Worm (Caenorhabditis elegans) whole organism, young adult: Measurements from ENCODE around the gene elks-1.
A peak's percentile ranks its signal among the peaks of the same experiment; 100 is the strongest.

Experiments used
- F22D6.2 ChIP-seq: sonication (generic microtip); optimal IDR thresholded peaks from 2 replicates; lab custom pipeline; 2016; ENCODE audit warnings: mild to moderate bottlenecking, missing genetic modification characterization, missing compliant biosample characterization
- F23B12.7 ChIP-seq: sonication (generic microtip); optimal IDR thresholded peaks from 2 replicates; lab custom pipeline; 2017; ENCODE audit warnings: missing genetic modification characterization, mild to moderate bottlenecking, missing compliant biosample characterization, antibody characterized with exemption, moderate library complexity; ENCODE audit not compliant: insufficient read depth
- F33H1.4 ChIP-seq: fragments of 200-800 bp; sonication (Bioruptor generic); IDR thresholded peaks from 2 replicates; pipeline ENCODE4 v1.3.6; 2022; ENCODE audit warnings: missing genetic modification reagents, missing genetic modification characterization, missing compliant biosample characterization
- F37B4.10 ChIP-seq: fragments of 200-800 bp; sonication (Bioruptor generic); IDR thresholded peaks from 2 replicates; pipeline ENCODE4 v1.3.6; 2022; ENCODE audit warnings: missing genetic modification characterization, missing compliant biosample characterization
- F49E8.2 ChIP-seq: sonication (generic microtip); optimal IDR thresholded peaks from 3 replicates; lab custom pipeline; 2017; ENCODE audit warnings: missing genetic modification characterization, mild to moderate bottlenecking, missing compliant biosample characterization, antibody characterized with exemption, moderate library complexity; ENCODE audit not compliant: insufficient read depth
- F55B11.4 ChIP-seq: sonication (generic microtip); optimal IDR thresholded peaks from 2 replicates; lab custom pipeline; 2016; ENCODE audit warnings: missing compliant biosample characterization, missing genetic modification characterization, borderline replicate concordance; ENCODE audit not compliant: insufficient read depth
- K11D2.4 ChIP-seq: fragments of 200-800 bp; sonication (Bioruptor generic); IDR thresholded peaks from 2 replicates; pipeline ENCODE4 v1.3.6; 2022; ENCODE audit warnings: missing genetic modification reagents, missing genetic modification characterization, missing compliant biosample characterization
- Y53F4B.3 ChIP-seq: fragments of 200-800 bp; sonication (Bioruptor generic); IDR thresholded peaks from 2 replicates; pipeline ENCODE4 v1.3.6; 2022; ENCODE audit warnings: missing genetic modification reagents, missing genetic modification characterization, missing compliant biosample characterization
- ZK185.1 ChIP-seq: sonication (generic microtip); optimal IDR thresholded peaks from 2 replicates; lab custom pipeline; 2016; ENCODE audit warnings: mild to moderate bottlenecking, missing genetic modification characterization, missing compliant biosample characterization; ENCODE audit not compliant: poor library complexity, severe bottlenecking
- ama-1 ChIP-seq, 3 experiments: fragments of 150-350 bp in 1 of 3; sonication (generic microtip) in 2 of 3; optimal IDR thresholded peaks; 2 replicates each; lab custom pipeline; 2014 to 2018; ENCODE audit warnings: missing biosample characterization in 2 of 3, missing genetic modification characterization in 2 of 3, missing genetic modification reagents in 2 of 3
- aptf-3 ChIP-seq: fragments of 200-800 bp; sonication (Bioruptor generic); IDR thresholded peaks from 2 replicates; pipeline ENCODE4 v1.3.6; 2022; ENCODE audit warnings: missing genetic modification characterization, missing compliant biosample characterization
- atf-7 ChIP-seq: sonication (generic microtip); optimal IDR thresholded peaks from 2 replicates; lab custom pipeline; 2017; ENCODE audit warnings: mild to moderate bottlenecking, missing genetic modification characterization, missing compliant biosample characterization
- attf-3 ChIP-seq: fragments of 200-800 bp; sonication (Bioruptor generic); conservative IDR thresholded peaks from 2 replicates; pipeline ENCODE4 v1.3.6; 2022; ENCODE audit warnings: missing genetic modification reagents, missing genetic modification characterization, missing compliant biosample characterization
- bed-1 ChIP-seq: fragments of 200-800 bp; sonication (Bioruptor generic); IDR thresholded peaks from 2 replicates; pipeline ENCODE4 v1.3.6; 2022; ENCODE audit warnings: missing genetic modification reagents, missing genetic modification characterization, missing compliant biosample characterization
- ceh-27 ChIP-seq: fragments of 200-800 bp; sonication (Bioruptor generic); optimal IDR thresholded peaks from 2 replicates; lab custom pipeline; 2018; ENCODE audit warnings: mild to moderate bottlenecking, missing genetic modification characterization, moderate library complexity, missing compliant biosample characterization
- ceh-79 ChIP-seq: sonication (generic microtip); optimal IDR thresholded peaks from 2 replicates; lab custom pipeline; 2017; ENCODE audit warnings: mild to moderate bottlenecking, missing genetic modification characterization, missing compliant biosample characterization
- ceh-91 ChIP-seq: fragments of 200-800 bp; sonication (Bioruptor generic); IDR thresholded peaks from 2 replicates; pipeline ENCODE4 v1.3.6; 2022; ENCODE audit warnings: missing genetic modification reagents, missing genetic modification characterization, missing compliant biosample characterization
- die-1 ChIP-seq: sonication (generic microtip); optimal IDR thresholded peaks from 2 replicates; lab custom pipeline; 2016; ENCODE audit warnings: missing genotype, mild to moderate bottlenecking, missing genetic modification characterization, missing compliant biosample characterization
- dpl-1 ChIP-seq: fragments of 150-350 bp; optimal IDR thresholded peaks from 2 replicates; lab custom pipeline; 2014; ENCODE audit warnings: missing biosample characterization, missing genetic modification reagents, missing genetic modification characterization
- egl-18 ChIP-seq: fragments of 200-800 bp; sonication (Bioruptor generic); IDR thresholded peaks from 2 replicates; pipeline ENCODE4 v1.3.6; 2022; ENCODE audit warnings: missing genetic modification reagents, missing genetic modification characterization, missing compliant biosample characterization
- egrh-3 ChIP-seq: fragments of 200-800 bp; sonication (Bioruptor generic); IDR thresholded peaks from 2 replicates; pipeline ENCODE4 v1.3.6; 2022; ENCODE audit warnings: missing genetic modification reagents, missing genetic modification characterization, missing compliant biosample characterization
- ekl-4 ChIP-seq: fragments of 200-800 bp; sonication (Bioruptor generic); IDR thresholded peaks from 2 replicates; pipeline ENCODE4 v1.3.6; 2022; ENCODE audit warnings: missing genetic modification reagents, missing genetic modification characterization, missing compliant biosample characterization
- ets-4 ChIP-seq: fragments of 200-800 bp; sonication (Bioruptor generic); optimal IDR thresholded peaks from 2 replicates; lab custom pipeline; 2018; ENCODE audit warnings: mild to moderate bottlenecking, missing genetic modification characterization, missing compliant biosample characterization
- fkh-3 ChIP-seq: sonication (generic microtip); optimal IDR thresholded peaks from 2 replicates; lab custom pipeline; 2016; ENCODE audit warnings: mild to moderate bottlenecking, missing genetic modification characterization, missing compliant biosample characterization
- hmg-20 ChIP-seq: fragments of 200-800 bp; sonication (Bioruptor generic); IDR thresholded peaks from 2 replicates; pipeline ENCODE4 v1.3.6; 2022; ENCODE audit warnings: missing genetic modification reagents, missing genetic modification characterization, missing compliant biosample characterization
- lag-1 ChIP-seq: fragments of 200-800 bp; sonication (Bioruptor generic); IDR thresholded peaks from 2 replicates; pipeline ENCODE4 v1.3.6; 2022; ENCODE audit warnings: missing genetic modification reagents, missing genetic modification characterization, missing compliant biosample characterization
- let-607 ChIP-seq, 2 experiments: fragments of 200-800 bp in 1 of 2; sonication (Bioruptor generic) in 1 of 2; sonication (generic microtip) in 1 of 2; optimal IDR thresholded peaks; 2 replicates each; lab custom pipeline; 2016 to 2018; ENCODE audit warnings: mild to moderate bottlenecking in 2 of 2, missing compliant biosample characterization in 2 of 2, missing genetic modification characterization in 2 of 2, moderate library complexity in 2 of 2, missing genotype in 1 of 2
- lin-35 ChIP-seq, 3 experiments: fragments of 150-350 bp in 2 of 3; sonication (generic microtip) in 1 of 3; optimal IDR thresholded peaks; 2 replicates each; lab custom pipeline; 2014 to 2018; ENCODE audit warnings: missing biosample characterization in 3 of 3, missing genetic modification characterization in 3 of 3, missing genetic modification reagents in 3 of 3
- lin-54 ChIP-seq: fragments of 200-800 bp; sonication (Bioruptor generic); optimal IDR thresholded peaks from 2 replicates; lab custom pipeline; 2018; ENCODE audit warnings: mild to moderate bottlenecking, missing genetic modification characterization, missing compliant biosample characterization
- madf-3 ChIP-seq: fragments of 200-800 bp; sonication (Bioruptor generic); IDR thresholded peaks from 2 replicates; pipeline ENCODE4 v1.3.6; 2022; ENCODE audit warnings: missing genetic modification reagents, missing genetic modification characterization, missing compliant biosample characterization
- madf-6 ChIP-seq: fragments of 200-800 bp; sonication (Bioruptor generic); IDR thresholded peaks from 2 replicates; pipeline ENCODE4 v1.3.6; 2022; ENCODE audit warnings: missing genetic modification reagents, missing genetic modification characterization, missing compliant biosample characterization
- madf-8 ChIP-seq: fragments of 200-800 bp; sonication (Bioruptor generic); conservative IDR thresholded peaks from 2 replicates; pipeline ENCODE4 v1.3.6; 2022; ENCODE audit warnings: missing genetic modification reagents, missing genetic modification characterization, missing compliant biosample characterization
- mxl-1 ChIP-seq: sonication (generic microtip); optimal IDR thresholded peaks from 2 replicates; lab custom pipeline; 2016; ENCODE audit warnings: missing genetic modification characterization, missing compliant biosample characterization
- nfya-1 ChIP-seq: sonication (generic microtip); optimal IDR thresholded peaks from 2 replicates; lab custom pipeline; 2017; ENCODE audit warnings: antibody characterized with exemption, missing compliant biosample characterization, missing genetic modification characterization, borderline replicate concordance; ENCODE audit not compliant: insufficient read depth
- nfya-2 ChIP-seq: fragments of 200-800 bp; sonication (Bioruptor generic); IDR thresholded peaks from 2 replicates; pipeline ENCODE4 v1.3.6; 2022; ENCODE audit warnings: missing genetic modification reagents, missing genetic modification characterization, missing compliant biosample characterization
- nhr-27 ChIP-seq: fragments of 200-800 bp; sonication (Bioruptor generic); optimal IDR thresholded peaks from 2 replicates; lab custom pipeline; 2018; ENCODE audit warnings: mild to moderate bottlenecking, missing genetic modification characterization, moderate library complexity, missing compliant biosample characterization
- rec-8 ChIP-seq, 2 experiments: sonication (generic microtip); optimal IDR thresholded peaks; 2 replicates each; lab custom pipeline; 2016; ENCODE audit warnings: mild to moderate bottlenecking in 2 of 2, missing genetic modification characterization in 2 of 2, missing genetic modification reagents in 2 of 2, missing genotype in 2 of 2, missing biosample characterization in 1 of 2, missing compliant biosample characterization in 1 of 2, moderate library complexity in 1 of 2
- repo-1 ChIP-seq: sonication (generic microtip); optimal IDR thresholded peaks from 2 replicates; lab custom pipeline; 2017; ENCODE audit warnings: mild to moderate bottlenecking, missing genetic modification characterization, missing compliant biosample characterization
- rpc-1 ChIP-seq, 2 experiments: fragments of 150-350 bp in 1 of 2; sonication (generic microtip) in 1 of 2; optimal IDR thresholded peaks; 2 replicates each; lab custom pipeline; 2014 to 2018; ENCODE audit warnings: missing biosample characterization in 1 of 2, missing genetic modification characterization in 1 of 2, missing genetic modification reagents in 1 of 2, missing genotype in 1 of 2
- snpc-3.4 ChIP-seq: sonication (generic microtip); optimal IDR thresholded peaks from 2 replicates; lab custom pipeline; 2017; ENCODE audit warnings: missing genetic modification characterization, mild to moderate bottlenecking, missing compliant biosample characterization, antibody characterized with exemption, moderate library complexity, missing genotype, missing genetic modification reagents
- tbp1 ChIP-seq: fragments of 200-800 bp; sonication (Bioruptor generic); optimal IDR thresholded peaks from 2 replicates; lab custom pipeline; 2018; ENCODE audit warnings: mild to moderate bottlenecking, missing genetic modification characterization, missing compliant biosample characterization
- unc-130 ChIP-seq: sonication (generic microtip); optimal IDR thresholded peaks from 2 replicates; lab custom pipeline; 2016; ENCODE audit warnings: missing genetic modification reagents, missing genetic modification characterization, missing compliant biosample characterization
- unc-62 ChIP-seq: fragments of 150-350 bp; optimal IDR thresholded peaks from 2 replicates; lab custom pipeline; 2014; ENCODE audit warnings: missing biosample characterization, missing genetic modification reagents, missing genetic modification characterization
- ztf-22 ChIP-seq: fragments of 200-800 bp; sonication (Bioruptor generic); optimal IDR thresholded peaks from 2 replicates; lab custom pipeline; 2018; ENCODE audit warnings: mild to moderate bottlenecking, missing genetic modification characterization, moderate library complexity, missing compliant biosample characterization
- ztf-26 ChIP-seq: sonication (generic microtip); optimal IDR thresholded peaks from 2 replicates; lab custom pipeline; 2017; ENCODE audit warnings: missing genetic modification characterization, missing compliant biosample characterization
- ztf-28 ChIP-seq: fragments of 200-800 bp; sonication (Bioruptor generic); IDR thresholded peaks from 2 replicates; pipeline ENCODE4 v1.3.6; 2022; ENCODE audit warnings: missing genetic modification reagents, missing genetic modification characterization, missing compliant biosample characterization
- ztf-6 ChIP-seq: fragments of 200-800 bp; sonication (Bioruptor generic); IDR thresholded peaks from 2 replicates; pipeline ENCODE4 v1.3.6; 2022; ENCODE audit warnings: missing genetic modification reagents, missing genetic modification characterization, missing compliant biosample characterization

elks-1 gene

ce11 chrIV:3338176-3338575 is 11.7 kb downstream of the elks-1 start (continued):
- TF ChIP-seq lin-35 (GFP tag; optimal IDR thresholded peaks at IDR 0.05; lab: Kevin White, UChicago) (no peak), snpc-3.4 (tag; lab: Kevin White, UChicago) (no peak), die-1 (tag; lab: Kevin White, UChicago) (no peak), let-607 (tag; optimal IDR thresholded peaks at IDR 0.05; lab: Kevin White, UChicago) (no peak), nfya-2 (GFP tag; lab: Robert Waterston, UW) (no peak), unc-62 (no peak), ekl-4 (GFP tag; lab: Robert Waterston, UW) (peak; percentile 72), egrh-3 (GFP tag; lab: Robert Waterston, UW) (no peak), madf-3 (GFP tag; lab: Robert Waterston, UW) (peak; percentile 81), aptf-3 (GFP tag; lab: Robert Waterston, UW) (0 out of 2 replicates have a peak, but pooled peaks have one; percentile 67), bed-1 (0 out of 2 replicates have a peak, but pooled peaks have one; percentile 65), hmg-20 (GFP tag; lab: Robert Waterston, UW) (no peak), ztf-26 (tag; lab: Kevin White, UChicago) (no peak), rec-8 (tag; optimal IDR thresholded peaks at IDR 0.05; lab: Kevin White, UChicago) (no peak), F55B11.4 (no peak), dpl-1 (GFP tag; lab: Kevin White, UChicago) (no peak), ceh-79 (tag; lab: Kevin White, UChicago) (no peak), egl-18 (GFP tag; lab: Robert Waterston, UW) (no peak), ceh-27 (GFP tag; lab: Kevin White, UChicago) (no peak), rpc-1 (optimal IDR thresholded peaks at IDR 0.05; lab: Kevin White, UChicago) (no peak), rpc-1 (tag; optimal IDR thresholded peaks at IDR 0.05; lab: Kevin White, UChicago) (no peak), lin-54 (GFP tag; lab: Kevin White, UChicago) (peak; percentile 25), attf-3 (GFP tag; lab: Robert Waterston, UW) (no peak), F49E8.2 (tag; lab: Kevin White, UChicago) (no peak), nhr-27 (tag; lab: Kevin White, UChicago) (no peak), madf-6 (GFP tag; lab: Robert Waterston, UW) (peak; percentile 65), ets-4 (GFP tag; lab: Kevin White, UChicago) (no peak), ceh-91 (GFP tag; lab: Robert Waterston, UW) (no peak), ztf-22 (GFP tag; lab: Kevin White, UChicago) (no peak), ztf-28 (GFP tag; lab: Robert Waterston, UW) (no peak), F37B4.10 (GFP tag; lab: Robert Waterston, UW) (no peak), ztf-6 (GFP tag; lab: Robert Waterston, UW) (no peak), madf-8 (GFP tag; lab: Robert Waterston, UW) (no peak), Y53F4B.3 (no peak), atf-7 (no peak), repo-1 (tag; lab: Kevin White, UChicago) (no peak), ZK185.1 (no peak), lag-1 (GFP tag; lab: Robert Waterston, UW) (no peak), unc-130 (no peak), fkh-3 (tag; lab: Kevin White, UChicago) (no peak), F23B12.7 (tag; lab: Kevin White, UChicago) (no peak), K11D2.4 (no peak), F33H1.4 (peak; percentile 41; the same call in 1 of the 2 replicates), tbp1 (GFP tag; lab: Kevin White, UChicago) (peak; percentile 14), F22D6.2 (tag; lab: Kevin White, UChicago) (no peak), ama-1 (optimal IDR thresholded peaks at IDR 0.05; lab: Kevin White, UChicago) (peak; percentile 47), ama-1 (GFP tag; optimal IDR thresholded peaks at IDR 0.05; lab: Kevin White, UChicago) (no peak), mxl-1 (tag; lab: Kevin White, UChicago) (no peak), nfya-1 (tag; lab: Kevin White, UChicago) (no peak)
